Fruit fly (Drosophila melanogaster) whole organism, prepupa: ENCODE measurements around the gene Nthl1.

Experiments
- cyc ChIP-seq: fragments of 200-800 bp; sonication (Bioruptor generic); optimal IDR thresholded peaks from 3 replicates; lab custom pipeline; 2016; ENCODE audit warnings: missing biosample characterization, missing genetic modification characterization
- spab ChIP-seq: fragments of 200-800 bp; sonication (Bioruptor generic); optimal IDR thresholded peaks from 2 replicates; lab custom pipeline; 2017; ENCODE audit warnings: missing biosample characterization, mild to moderate bottlenecking, missing genetic modification characterization, missing genetic modification reagents

- no peak for TF ChIP-seq cyc (GFP tag; lab: Kevin White, UChicago)
- no peak for TF ChIP-seq spab (GFP tag; lab: Kevin White, UChicago)
These were observed 1.7 kb downstream of the Nthl1 start, which contains the start of gene RPA2 for dm6 chr2L:20925975-20926374.
